Worm (Caenorhabditis elegans) whole organism, L4/young adult: ENCODE results near the gene cyp-14A3.

Experiments used
- W03F9.2 ChIP-seq: fragments of 150-350 bp; optimal IDR thresholded peaks from 2 replicates; lab custom pipeline; 2014; ENCODE audit warnings: missing biosample characterization, missing genetic modification characterization
- him-1 ChIP-seq: sonication (generic microtip); optimal IDR thresholded peaks from 2 replicates; lab custom pipeline; 2016; ENCODE audit warnings: missing genotype, missing genetic modification reagents, missing genetic modification characterization, missing compliant biosample characterization

ce11 chrX:13318316-13318715 lies 44.3 kb upstream of the cyp-14A3 start:
- TF ChIP-seq him-1 (tag; lab: Kevin White, UChicago) (no peak), W03F9.2 (tag; lab: Kevin White, UChicago) (no peak)
